Fruit fly (Drosophila melanogaster) whole organism, embryonic: ENCODE measurements around the gene CG46310.

Experiments used
- Ada2b ChIP-seq: fragments of 200-800 bp; sonication (Bioruptor generic); IDR thresholded peaks from 2 replicates; pipeline ENCODE4 v1.3.6; 2022; ENCODE audit warnings: missing biosample characterization, missing genetic modification characterization
- CG10321 ChIP-seq: fragments of 200-800 bp; sonication (Bioruptor generic); IDR thresholded peaks from 2 replicates; pipeline ENCODE4 v1.3.6; 2022; ENCODE audit warnings: missing biosample characterization, missing genetic modification characterization
- CG10959 ChIP-seq: fragments of 200-800 bp; sonication (Bioruptor generic); IDR thresholded peaks from 2 replicates; pipeline ENCODE4 v1.3.6; 2022; ENCODE audit warnings: missing biosample characterization, missing genetic modification characterization
- CG11695 ChIP-seq: fragments of 200-800 bp; sonication (Bioruptor generic); IDR thresholded peaks from 3 replicates; pipeline ENCODE4 v1.3.6; 2022; ENCODE audit warnings: missing biosample characterization, missing genetic modification characterization
- CG12942 ChIP-seq: fragments of 200-800 bp; sonication (Bioruptor generic); optimal IDR thresholded peaks from 3 replicates; lab custom pipeline; 2016; ENCODE audit warnings: missing biosample characterization, missing genetic modification characterization
- CG13775 ChIP-seq: fragments of 200-800 bp; sonication (Bioruptor generic); optimal IDR thresholded peaks from 3 replicates; lab custom pipeline; 2017; ENCODE audit warnings: missing biosample characterization, mild to moderate bottlenecking, missing genetic modification characterization
- CG14860 ChIP-seq: fragments of 200-800 bp; sonication (Bioruptor generic); IDR thresholded peaks from 3 replicates; pipeline ENCODE4 v1.3.6; 2022; ENCODE audit warnings: missing biosample characterization, missing genetic modification characterization; ENCODE audit not compliant: partially characterized antibody
- CG1602 ChIP-seq: fragments of 200-800 bp; sonication (Bioruptor generic); optimal IDR thresholded peaks from 3 replicates; lab custom pipeline; 2016; ENCODE audit warnings: missing biosample characterization, missing genetic modification characterization
- CG16779 ChIP-seq: fragments of 200-800 bp; sonication (Bioruptor generic); IDR thresholded peaks from 2 replicates; pipeline ENCODE4 v1.3.6; 2022; ENCODE audit warnings: missing biosample characterization, missing genetic modification characterization
- CG17829 ChIP-seq: fragments of 200-800 bp; optimal IDR thresholded peaks from 2 replicates; lab custom pipeline; 2019; ENCODE audit warnings: missing biosample characterization, mild to moderate bottlenecking, missing genetic modification characterization, moderate library complexity
- CG18262 ChIP-seq: fragments of 200-800 bp; optimal IDR thresholded peaks from 3 replicates; lab custom pipeline; 2019; ENCODE audit warnings: missing biosample characterization, mild to moderate bottlenecking, missing genetic modification characterization, moderate library complexity
- CG1832 ChIP-seq: fragments of 200-800 bp; sonication (Bioruptor generic); optimal IDR thresholded peaks from 2 replicates; lab custom pipeline; 2017; ENCODE audit warnings: missing biosample characterization, mild to moderate bottlenecking, missing genetic modification characterization, inconsistent platforms
- CG2712 ChIP-seq: fragments of 200-800 bp; optimal IDR thresholded peaks from 3 replicates; lab custom pipeline; 2019; ENCODE audit warnings: missing biosample characterization, mild to moderate bottlenecking, missing genetic modification characterization, moderate library complexity
- CG3065 ChIP-seq: fragments of 200-800 bp; sonication (Bioruptor generic); optimal IDR thresholded peaks from 2 replicates; lab custom pipeline; 2016; ENCODE audit warnings: missing biosample characterization, missing genetic modification characterization
- CG32767 ChIP-seq: fragments of 200-800 bp; sonication (Bioruptor generic); IDR thresholded peaks from 2 replicates; pipeline ENCODE4 v1.3.6; 2022; ENCODE audit warnings: missing biosample characterization, missing genetic modification characterization
- CG34224 ChIP-seq: fragments of 200-800 bp; sonication (Bioruptor generic); IDR thresholded peaks from 3 replicates; pipeline ENCODE4 v1.3.6; 2022; ENCODE audit warnings: missing biosample characterization, missing genetic modification characterization; ENCODE audit not compliant: partially characterized antibody
- CG5953 ChIP-seq: fragments of 200-800 bp; sonication (Bioruptor generic); IDR thresholded peaks from 2 replicates; pipeline ENCODE4 v1.3.6; 2022; ENCODE audit warnings: missing biosample characterization, missing genetic modification characterization
- CG6765 ChIP-seq: fragments of 200-800 bp; sonication (Bioruptor generic); optimal IDR thresholded peaks from 3 replicates; lab custom pipeline; 2017; ENCODE audit warnings: missing biosample characterization, mild to moderate bottlenecking, missing genetic modification characterization
- CG9437 ChIP-seq: fragments of 200-800 bp; sonication (Bioruptor generic); optimal IDR thresholded peaks from 2 replicates; lab custom pipeline; 2018; ENCODE audit warnings: missing biosample characterization, mild to moderate bottlenecking, missing genetic modification characterization
- D19B ChIP-seq: fragments of 200-800 bp; sonication (Bioruptor generic); optimal IDR thresholded peaks from 2 replicates; lab custom pipeline; 2017; ENCODE audit warnings: missing biosample characterization, mild to moderate bottlenecking, missing genetic modification characterization
- Deaf1 ChIP-seq: fragments of 200-800 bp; optimal IDR thresholded peaks from 3 replicates; lab custom pipeline; 2019; ENCODE audit warnings: missing biosample characterization, mild to moderate bottlenecking, missing genetic modification characterization, moderate library complexity
- Ets97D ChIP-seq: fragments of 200-800 bp; sonication (Bioruptor generic); optimal IDR thresholded peaks from 3 replicates; lab custom pipeline; 2016; ENCODE audit warnings: missing biosample characterization, missing genetic modification characterization
- Fer1 ChIP-seq: fragments of 200-800 bp; sonication (Bioruptor generic); optimal IDR thresholded peaks from 2 replicates; lab custom pipeline; 2017; ENCODE audit warnings: missing biosample characterization, mild to moderate bottlenecking, missing genetic modification characterization
- H2.0 ChIP-seq: fragments of 200-800 bp; sonication (Bioruptor generic); IDR thresholded peaks from 2 replicates; pipeline ENCODE4 v1.3.6; 2022; ENCODE audit warnings: missing biosample characterization, missing genetic modification characterization
- HHEX ChIP-seq: fragments of 200-800 bp; sonication (Bioruptor generic); optimal IDR thresholded peaks from 3 replicates; lab custom pipeline; 2017; ENCODE audit warnings: missing biosample characterization, mild to moderate bottlenecking, missing genetic modification characterization, missing genetic modification reagents
- HLHmδ ChIP-seq: fragments of 200-800 bp; sonication (Bioruptor generic); optimal IDR thresholded peaks from 2 replicates; lab custom pipeline; 2018; ENCODE audit warnings: missing biosample characterization, mild to moderate bottlenecking, missing genetic modification characterization, moderate library complexity
- Lpt ChIP-seq: fragments of >200 bp; optimal IDR thresholded peaks from 2 replicates; lab custom pipeline; 2018; ENCODE audit warnings: missing biosample characterization, missing genetic modification characterization
- Med ChIP-seq: fragments of 200-800 bp; sonication (Bioruptor generic); peaks from one replicate; lab custom pipeline; 2016; ENCODE audit warnings: missing biosample characterization, missing genetic modification characterization, mild to moderate bottlenecking, inconsistent platforms, moderate library complexity
- Nf-YB ChIP-seq: fragments of 200-800 bp; sonication (Bioruptor generic); optimal IDR thresholded peaks from 3 replicates; lab custom pipeline; 2019; ENCODE audit warnings: missing biosample characterization, mild to moderate bottlenecking, missing genetic modification characterization, moderate library complexity
- Xrp1 ChIP-seq: fragments of 200-800 bp; sonication (Bioruptor generic); IDR thresholded peaks from 2 replicates; pipeline ENCODE4 v1.3.6; 2022; ENCODE audit warnings: missing biosample characterization, missing genetic modification characterization
- ac ChIP-seq: fragments of 200-800 bp; sonication (Bioruptor generic); optimal IDR thresholded peaks from 3 replicates; lab custom pipeline; 2017; ENCODE audit warnings: missing biosample characterization, mild to moderate bottlenecking, missing genetic modification characterization
- ara ChIP-seq: fragments of 200-800 bp; sonication (Bioruptor generic); IDR thresholded peaks from 2 replicates; pipeline ENCODE4 v1.3.6; 2022; ENCODE audit warnings: missing biosample characterization, missing genetic modification characterization
- bsh ChIP-seq, 2 experiments: fragments of 200-800 bp; sonication (Bioruptor generic); optimal IDR thresholded peaks; 2 replicates each; lab custom pipeline; 2017 to 2018; ENCODE audit warnings: mild to moderate bottlenecking in 2 of 2, missing biosample characterization in 2 of 2, missing genetic modification characterization in 2 of 2, moderate library complexity in 1 of 2
- dan ChIP-seq: fragments of 200-800 bp; sonication (Bioruptor generic); IDR thresholded peaks from 2 replicates; pipeline ENCODE4 v1.3.6; 2022; ENCODE audit warnings: missing biosample characterization, missing genetic modification characterization
- dimm ChIP-seq: fragments of 200-800 bp; sonication (Bioruptor generic); IDR thresholded peaks from 2 replicates; pipeline ENCODE4 v1.3.6; 2022; ENCODE audit warnings: missing biosample characterization, missing genetic modification characterization
- esg ChIP-seq: fragments of 200-800 bp; sonication (Bioruptor generic); conservative IDR thresholded peaks from 2 replicates; pipeline ENCODE4 v1.3.6; 2022; ENCODE audit warnings: missing biosample characterization, missing genetic modification characterization
- fd102C ChIP-seq: fragments of 200-800 bp; sonication (Bioruptor generic); optimal IDR thresholded peaks from 2 replicates; lab custom pipeline; 2018; ENCODE audit warnings: missing biosample characterization, mild to moderate bottlenecking, missing genetic modification characterization, moderate library complexity
- fd96Cb ChIP-seq: fragments of 200-800 bp; sonication (Bioruptor generic); optimal IDR thresholded peaks from 2 replicates; lab custom pipeline; 2018; ENCODE audit warnings: missing biosample characterization, mild to moderate bottlenecking, missing genetic modification characterization, moderate library complexity
- inv ChIP-seq: fragments of 200-800 bp; sonication (Bioruptor generic); IDR thresholded peaks from 2 replicates; pipeline ENCODE4 v1.3.6; 2022; ENCODE audit warnings: missing biosample characterization, missing genetic modification characterization; ENCODE audit not compliant: partially characterized antibody
- lmd ChIP-seq: fragments of 200-800 bp; sonication (Bioruptor generic); IDR thresholded peaks from 2 replicates; pipeline ENCODE4 v1.3.6; 2022; ENCODE audit warnings: missing biosample characterization, missing genetic modification characterization
- lola ChIP-seq, 3 experiments: fragments of >200 bp in 2 of 3; fragments of 200-800 bp in 1 of 3; sonication (Bioruptor generic) in 1 of 3; optimal IDR thresholded peaks; 2 replicates each; lab custom pipeline; 2017 to 2019; ENCODE audit warnings: missing biosample characterization in 3 of 3, missing genetic modification characterization in 3 of 3, mild to moderate bottlenecking in 1 of 3, moderate library complexity in 1 of 3
- nmo ChIP-seq: fragments of 200-800 bp; sonication (Bioruptor generic); optimal IDR thresholded peaks from 2 replicates; lab custom pipeline; 2018; ENCODE audit warnings: missing biosample characterization, mild to moderate bottlenecking, missing genetic modification characterization, moderate library complexity
- otp ChIP-seq: fragments of 200-800 bp; sonication (Bioruptor generic); IDR thresholded peaks from 3 replicates; pipeline ENCODE4, ENCODE4 v1.3.6; 2022; ENCODE audit warnings: missing biosample characterization, missing genetic modification characterization
- phol ChIP-seq: fragments of 200-800 bp; sonication (Bioruptor generic); optimal IDR thresholded peaks from 3 replicates; lab custom pipeline; 2018; ENCODE audit warnings: missing biosample characterization, mild to moderate bottlenecking, missing genetic modification characterization, moderate library complexity
- row ChIP-seq: fragments of 200-800 bp; sonication (Bioruptor generic); IDR thresholded peaks from 3 replicates; pipeline ENCODE4 v1.3.6; 2022; ENCODE audit warnings: missing biosample characterization, missing genetic modification characterization
- sens-2 ChIP-seq: fragments of 200-800 bp; sonication (Bioruptor generic); IDR thresholded peaks from 2 replicates; pipeline ENCODE4 v1.3.6; 2022; ENCODE audit warnings: missing biosample characterization, missing genetic modification characterization
- vfl ChIP-seq: fragments of 200-800 bp; sonication (Bioruptor generic); optimal IDR thresholded peaks from 2 replicates; lab custom pipeline; 2016; ENCODE audit warnings: missing biosample characterization, missing genetic modification characterization
- zf30C ChIP-seq: fragments of 200-800 bp; sonication (Bioruptor generic); optimal IDR thresholded peaks from 3 replicates; lab custom pipeline; 2018; ENCODE audit warnings: missing biosample characterization, mild to moderate bottlenecking, missing genetic modification characterization

CG46310 gene

dm6 chr3R:23132299-23132698 is 41.4 kb upstream of the CG46310 start:
- TF ChIP-seq CG16779 (GFP tag; lab: Robert Waterston, UW) (no peak), Med (GFP tag; lab: Kevin White, UChicago) (peak; percentile 10)

- peak; percentile 53; the same call in 1 of the 3 replicates for TF ChIP-seq CG11695 (GFP tag; lab: Robert Waterston, UW)
- peak; percentile 29; the same call in 1 of the 2 replicates for TF ChIP-seq lmd (GFP tag; lab: Robert Waterston, UW)
- no peak for TF ChIP-seq fd96Cb
- no peak for TF ChIP-seq D19B
- TF ChIP-seq CG32767 (GFP tag; lab: Robert Waterston, UW): 0 out of 2 replicates have a peak, but pooled peaks have one; percentile 18
- TF ChIP-seq zf30C (GFP tag; lab: Kevin White, UChicago): peak; percentile 80
- peak in 1 of 3 experiments; percentile 5 for TF ChIP-seq lola (GFP tag; optimal IDR thresholded peaks at IDR 0.05; lab: Kevin White, UChicago)
- TF ChIP-seq Fer1 (GFP tag; lab: Kevin White, UChicago): no peak
- no peak for TF ChIP-seq Lpt (GFP tag; lab: Kevin White, UChicago)
- TF ChIP-seq ara: no peak; the same call in 1 of the 2 replicates
- TF ChIP-seq CG13775 (GFP tag; lab: Kevin White, UChicago): no peak
- TF ChIP-seq Xrp1: peak; percentile 55; the same call in 1 of the 2 replicates
- TF ChIP-seq Deaf1: peak; percentile 3
- TF ChIP-seq CG6765 (GFP tag; lab: Kevin White, UChicago): no peak
- TF ChIP-seq CG18262 (tag; lab: Kevin White, UChicago): peak; percentile 51
- peak; percentile 44 for TF ChIP-seq ac (GFP tag; lab: Kevin White, UChicago)
- no peak for TF ChIP-seq H2.0 (GFP tag; lab: Robert Waterston, UW)
- no peak for TF ChIP-seq nmo (GFP tag; lab: Kevin White, UChicago)
- TF ChIP-seq fd102C (GFP tag; lab: Kevin White, UChicago): peak; percentile 85
- TF ChIP-seq CG3065: peak; percentile 65
- peak; percentile 48 for TF ChIP-seq CG2712 (tag; lab: Kevin White, UChicago)
- no peak for TF ChIP-seq vfl (GFP tag; lab: Kevin White, UChicago)
- no peak for TF ChIP-seq CG34224 (GFP tag; lab: Robert Waterston, UW)
- 0 out of 2 replicates have a peak, but pooled peaks have one; percentile 34 for TF ChIP-seq CG5953
- 0 out of 2 replicates have a peak, but pooled peaks have one; percentile 5 for TF ChIP-seq sens-2 (GFP tag; lab: Robert Waterston, UW)
- TF ChIP-seq Ets97D: no peak
- TF ChIP-seq CG14860 (GFP tag; lab: Robert Waterston, UW): no peak
- 0 out of 2 replicates have a peak, but pooled peaks have one; percentile 7 for TF ChIP-seq esg (GFP tag; lab: Robert Waterston, UW)
- no peak for TF ChIP-seq HHEX (GFP tag; lab: Kevin White, UChicago)
- TF ChIP-seq CG12942: no peak
- TF ChIP-seq Ada2b (GFP tag; lab: Robert Waterston, UW): no peak
- TF ChIP-seq dimm (GFP tag; lab: Robert Waterston, UW): no peak
- TF ChIP-seq CG1832: peak; percentile 54
- TF ChIP-seq CG10959 (GFP tag; lab: Robert Waterston, UW): no peak
- peak; percentile 36 for TF ChIP-seq phol
- TF ChIP-seq CG9437 (GFP tag; lab: Kevin White, UChicago): no peak
- peak; percentile 85 for TF ChIP-seq Nf-YB (GFP tag; lab: Kevin White, UChicago)
- no peak for TF ChIP-seq dan (GFP tag; lab: Robert Waterston, UW)
- TF ChIP-seq bsh (GFP tag; optimal IDR thresholded peaks at IDR 0.05; lab: Kevin White, UChicago): no peak
- peak; percentile 39 for TF ChIP-seq CG17829 (tag; lab: Kevin White, UChicago)
- 0 out of 3 replicates have a peak, but pooled peaks have one; percentile 16 for TF ChIP-seq otp (GFP tag; lab: Robert Waterston, UW)
- TF ChIP-seq CG1602: peak; percentile 28
- no peak for TF ChIP-seq HLHmδ (GFP tag; lab: Kevin White, UChicago)
- TF ChIP-seq inv (GFP tag; lab: Robert Waterston, UW): no peak
- TF ChIP-seq CG10321: peak; percentile 90
- 0 out of 3 replicates have a peak, but pooled peaks have one; percentile 33 for TF ChIP-seq row (GFP tag; lab: Robert Waterston, UW)
Measured at dm6 chr3R:23133301-23133828, 40.3 kb upstream of the CG46310 start.
